Worm (Caenorhabditis elegans) whole organism, L1 larva: ENCODE results near the gene abch-1.

ENCODE experiments used
- C04F5.9 ChIP-seq: sonication (generic microtip); optimal IDR thresholded peaks from 2 replicates; lab custom pipeline; 2016; ENCODE audit warnings: missing genetic modification characterization, missing compliant biosample characterization
- C16A3.4 ChIP-seq: fragments of 150-350 bp; optimal IDR thresholded peaks from 2 replicates; lab custom pipeline; 2014; ENCODE audit warnings: missing biosample characterization, missing genetic modification characterization
- F16B12.6 ChIP-seq: fragments of 150-350 bp; optimal IDR thresholded peaks from 2 replicates; lab custom pipeline; 2014; ENCODE audit warnings: missing biosample characterization, missing genetic modification characterization
- alr-1 ChIP-seq: fragments of 200-800 bp; sonication (Bioruptor generic); optimal IDR thresholded peaks from 2 replicates; lab custom pipeline; 2018; ENCODE audit warnings: borderline replicate concordance, mild to moderate bottlenecking, missing genetic modification characterization, missing compliant biosample characterization
- blmp-1 ChIP-seq: fragments of 150-350 bp; optimal IDR thresholded peaks from 2 replicates; lab custom pipeline; 2014; ENCODE audit warnings: missing biosample characterization, missing genetic modification characterization
- ceh-82 ChIP-seq, 3 experiments: fragments of 150-350 bp in 1 of 3; sonication (generic microtip) in 2 of 3; optimal IDR thresholded peaks; 2 replicates each; lab custom pipeline; 2014 to 2017; ENCODE audit warnings: missing biosample characterization in 3 of 3, missing genetic modification characterization in 3 of 3
- ces-1 ChIP-seq: fragments of 150-350 bp; optimal IDR thresholded peaks from 2 replicates; lab custom pipeline; 2014; ENCODE audit warnings: missing biosample characterization, missing genetic modification reagents, missing genetic modification characterization
- dpl-1 ChIP-seq, 3 experiments: fragments of 150-350 bp in 2 of 3; sonication (generic microtip) in 1 of 3; optimal IDR thresholded peaks; 2 replicates each; lab custom pipeline; 2014 to 2017; ENCODE audit warnings: missing biosample characterization in 3 of 3, missing genetic modification characterization in 3 of 3, missing genetic modification reagents in 3 of 3
- efl-1 ChIP-seq, 4 experiments: fragments of 150-350 bp; optimal IDR thresholded peaks in 3 of 4; peaks in 1 of 4; 1 replicate in 1 of 4; 2 replicates in 3 of 4; lab custom pipeline; 2014; ENCODE audit warnings: missing biosample characterization in 2 of 4, missing genetic modification characterization in 2 of 4, missing genetic modification reagents in 2 of 4
- efl-3 ChIP-seq: fragments of 200-800 bp; sonication (Bioruptor generic); optimal IDR thresholded peaks from 2 replicates; lab custom pipeline; 2018; ENCODE audit warnings: mild to moderate bottlenecking, missing genetic modification characterization, missing compliant biosample characterization
- elt-2 ChIP-seq: sonication (generic microtip); optimal IDR thresholded peaks from 2 replicates; lab custom pipeline; 2016; ENCODE audit warnings: missing genetic modification characterization, mild to moderate bottlenecking, inconsistent platforms, missing compliant biosample characterization, missing genetic modification reagents
- ets-5 ChIP-seq: fragments of 200-800 bp; sonication (Bioruptor generic); IDR thresholded peaks from 2 replicates; pipeline ENCODE4 v1.3.6; 2022; ENCODE audit warnings: missing genetic modification characterization, missing compliant biosample characterization
- fkh-10 ChIP-seq: sonication (generic microtip); optimal IDR thresholded peaks from 2 replicates; lab custom pipeline; 2017; ENCODE audit warnings: missing biosample characterization, missing genetic modification reagents, missing genetic modification characterization
- fkh-8 ChIP-seq: sonication (generic microtip); optimal IDR thresholded peaks from 2 replicates; lab custom pipeline; 2016; ENCODE audit warnings: mild to moderate bottlenecking, missing genetic modification characterization, missing compliant biosample characterization
- fos-1 ChIP-seq: fragments of 150-350 bp; optimal IDR thresholded peaks from 2 replicates; lab custom pipeline; 2014; ENCODE audit warnings: missing biosample characterization, missing genetic modification characterization
- grh-1 ChIP-seq: fragments of 200-800 bp; sonication (Bioruptor generic); IDR thresholded peaks from 2 replicates; pipeline ENCODE4 v1.3.6; 2022; ENCODE audit warnings: missing genetic modification reagents, missing genetic modification characterization, missing compliant biosample characterization
- hlh-17 ChIP-seq: fragments of 200-800 bp; sonication (Bioruptor generic); optimal IDR thresholded peaks from 2 replicates; lab custom pipeline; 2018; ENCODE audit warnings: missing genetic modification characterization, mild to moderate bottlenecking, missing compliant biosample characterization, moderate library complexity, borderline replicate concordance
- irx-1 ChIP-seq: sonication (generic microtip); optimal IDR thresholded peaks from 2 replicates; lab custom pipeline; 2016; ENCODE audit warnings: missing genetic modification characterization, missing compliant biosample characterization
- lin-14 ChIP-seq: fragments of 200-800 bp; sonication (Bioruptor generic); optimal IDR thresholded peaks from 2 replicates; lab custom pipeline; 2018; ENCODE audit warnings: mild to moderate bottlenecking, missing genetic modification characterization, moderate library complexity, missing compliant biosample characterization
- lin-15B ChIP-seq: fragments of 150-350 bp; sonication (generic microtip); optimal IDR thresholded peaks from 3 replicates; lab custom pipeline; 2014; ENCODE audit warnings: missing biosample characterization, missing genetic modification characterization
- lin-35 ChIP-seq, 2 experiments: fragments of 150-350 bp; optimal IDR thresholded peaks; 2 replicates each; lab custom pipeline; 2014; ENCODE audit warnings: missing biosample characterization in 2 of 2, missing genetic modification characterization in 2 of 2, missing genetic modification reagents in 2 of 2
- lin-39 ChIP-seq: fragments of 150-350 bp; optimal IDR thresholded peaks from 2 replicates; lab custom pipeline; 2014; ENCODE audit warnings: missing biosample characterization, missing genetic modification reagents, missing genetic modification characterization
- mdl-1 ChIP-seq, 2 experiments: fragments of 150-350 bp; optimal IDR thresholded peaks; 2 replicates each; lab custom pipeline; 2014 to 2017; ENCODE audit warnings: missing biosample characterization in 2 of 2, missing genetic modification characterization in 2 of 2, inconsistent platforms in 1 of 2
- nhr-20 ChIP-seq: sonication (generic microtip); optimal IDR thresholded peaks from 2 replicates; lab custom pipeline; 2016; ENCODE audit warnings: mild to moderate bottlenecking, missing genetic modification characterization, missing compliant biosample characterization
- nhr-237 ChIP-seq: fragments of 150-350 bp; optimal IDR thresholded peaks from 2 replicates; lab custom pipeline; 2014; ENCODE audit warnings: missing biosample characterization, missing genetic modification characterization
- nhr-47 ChIP-seq: sonication (generic microtip); optimal IDR thresholded peaks from 2 replicates; lab custom pipeline; 2016; ENCODE audit warnings: mild to moderate bottlenecking, missing genetic modification characterization, moderate library complexity, missing compliant biosample characterization
- nhr-77 ChIP-seq: fragments of 150-350 bp; optimal IDR thresholded peaks from 2 replicates; lab custom pipeline; 2014; ENCODE audit warnings: missing biosample characterization, missing genetic modification characterization
- nhr-85 ChIP-seq: sonication (generic microtip); peaks from one replicate; lab custom pipeline; 2016; ENCODE audit warnings: missing genetic modification characterization, inconsistent platforms, missing compliant biosample characterization
- pag-3 ChIP-seq: sonication (generic microtip); optimal IDR thresholded peaks from 2 replicates; lab custom pipeline; 2017; ENCODE audit warnings: missing genetic modification characterization, mild to moderate bottlenecking, missing compliant biosample characterization, antibody characterized with exemption, borderline replicate concordance; ENCODE audit not compliant: insufficient read depth
- pax-3 ChIP-seq: fragments of 200-800 bp; sonication (Bioruptor generic); optimal IDR thresholded peaks from 2 replicates; lab custom pipeline; 2018; ENCODE audit warnings: mild to moderate bottlenecking, missing genetic modification characterization, moderate library complexity, missing compliant biosample characterization
- rnt-1 ChIP-seq: sonication (generic microtip); optimal IDR thresholded peaks from 2 replicates; lab custom pipeline; 2016; ENCODE audit warnings: mild to moderate bottlenecking, missing genetic modification characterization, moderate library complexity, missing compliant biosample characterization
- snpc-4 ChIP-seq: fragments of 150-350 bp; optimal IDR thresholded peaks from 2 replicates; lab custom pipeline; 2014; ENCODE audit warnings: missing biosample characterization, missing genetic modification characterization
- snu-23 ChIP-seq: sonication (generic microtip); optimal IDR thresholded peaks from 2 replicates; lab custom pipeline; 2016; ENCODE audit warnings: missing genetic modification characterization, missing compliant biosample characterization
- sox-4 ChIP-seq: sonication (generic microtip); optimal IDR thresholded peaks from 2 replicates; lab custom pipeline; 2016; ENCODE audit warnings: missing genetic modification characterization, missing compliant biosample characterization
- sptf-1 ChIP-seq: fragments of 150-350 bp; optimal IDR thresholded peaks from 2 replicates; lab custom pipeline; 2014; ENCODE audit warnings: missing biosample characterization, missing genetic modification characterization
- tlp-1 ChIP-seq: fragments of 150-350 bp; optimal IDR thresholded peaks from 2 replicates; lab custom pipeline; 2014; ENCODE audit warnings: missing biosample characterization, missing genetic modification characterization
- unc-30 ChIP-seq: sonication (generic microtip); optimal IDR thresholded peaks from 2 replicates; lab custom pipeline; 2017; ENCODE audit warnings: missing biosample characterization, missing genetic modification characterization
- unc-62 ChIP-seq: fragments of 150-350 bp; optimal IDR thresholded peaks from 2 replicates; lab custom pipeline; 2014; ENCODE audit warnings: missing biosample characterization, missing genetic modification reagents, missing genetic modification characterization
- zip-4 ChIP-seq: fragments of 200-800 bp; sonication (Bioruptor generic); optimal IDR thresholded peaks from 2 replicates; lab custom pipeline; 2018; ENCODE audit warnings: mild to moderate bottlenecking, missing genetic modification characterization, moderate library complexity, missing compliant biosample characterization
- ztf-11 ChIP-seq, 2 experiments: sonication (generic microtip); optimal IDR thresholded peaks; 2 replicates each; lab custom pipeline; 2016 to 2017; ENCODE audit warnings: missing genetic modification characterization in 2 of 2, missing biosample characterization in 1 of 2, missing compliant biosample characterization in 1 of 2
- ztf-4 ChIP-seq: fragments of 150-350 bp; optimal IDR thresholded peaks from 2 replicates; lab custom pipeline; 2014; ENCODE audit warnings: missing biosample characterization, missing genetic modification characterization

The abch-1 gene

ce11 chrII:6513357-6513756 lies 18.1 kb downstream of the abch-1 start:
- peak; percentile 65 for TF ChIP-seq blmp-1 (tag; lab: Kevin White, UChicago)
- TF ChIP-seq tlp-1 (tag; lab: Kevin White, UChicago), result no peak

- no peak for TF ChIP-seq irx-1 (tag; lab: Kevin White, UChicago)
- no peak for TF ChIP-seq ces-1
- no peak for TF ChIP-seq ets-5 (GFP tag; lab: Robert Waterston, UW)
- TF ChIP-seq sptf-1 (tag; lab: Kevin White, UChicago), result no peak
- no peak for TF ChIP-seq hlh-17 (GFP tag; lab: Kevin White, UChicago)
- no peak for TF ChIP-seq C04F5.9 (tag; lab: Kevin White, UChicago)
- TF ChIP-seq lin-39 (tag; lab: Kevin White, UChicago), result no peak
- no peak for TF ChIP-seq nhr-77 (tag; lab: Kevin White, UChicago)
- TF ChIP-seq ceh-82 (tag; optimal IDR thresholded peaks at IDR 0.05; lab: Kevin White, UChicago), result no peak
- no peak for TF ChIP-seq unc-62
- no peak for TF ChIP-seq lin-35 (GFP tag; optimal IDR thresholded peaks at IDR 0.05; lab: Kevin White, UChicago)
- TF ChIP-seq grh-1, result no peak
- TF ChIP-seq efl-1 (optimal IDR thresholded peaks at IDR 0.05; lab: Kevin White, UChicago), result peak; percentile 19 to 35
- TF ChIP-seq efl-1 (GFP tag; optimal IDR thresholded peaks at IDR 0.05 in 1 of 2; lab: Kevin White, UChicago), result peak; percentile 1 to 90
- no peak for TF ChIP-seq nhr-237 (tag; lab: Kevin White, UChicago)
- no peak for TF ChIP-seq ztf-11 (tag; optimal IDR thresholded peaks at IDR 0.05; lab: Kevin White, UChicago)
- TF ChIP-seq nhr-20 (tag; lab: Kevin White, UChicago), result no peak
- TF ChIP-seq lin-14 (GFP tag; lab: Kevin White, UChicago), result peak; percentile 43
- TF ChIP-seq F16B12.6 (tag; lab: Kevin White, UChicago), result no peak
Measured at ce11 chrII:6502826-6503225, 28.6 kb downstream of the abch-1 start, which contains the start of gene R05G9.1. R05G9.1 (plus strand) TSS chrII:6503168.

DNA sequence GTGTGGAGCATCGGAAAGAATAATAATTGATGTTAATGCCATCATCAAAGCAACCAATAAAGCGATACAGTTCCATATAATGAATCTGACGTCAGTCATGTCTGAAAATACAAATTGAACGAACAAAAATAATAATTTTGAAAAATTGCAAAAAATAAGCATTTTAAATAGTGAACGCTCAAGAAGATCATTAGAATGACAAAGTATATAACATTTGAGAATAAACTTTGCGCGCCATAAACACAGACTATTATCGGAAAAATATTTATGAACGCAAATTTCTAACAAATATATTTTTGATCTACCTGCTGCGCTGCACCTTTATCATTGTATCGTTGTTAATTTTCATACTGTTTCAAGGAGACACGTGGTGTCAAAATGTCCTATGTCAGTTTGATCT lies 30.0 kb downstream of the abch-1 start, which contains the start of gene R05G9.3:
R05G9.3 (minus strand) TSS at position 101 of the 400 bp plus-strand sequence.
- no peak for TF ChIP-seq nhr-47
- TF ChIP-seq efl-3 (GFP tag; lab: Kevin White, UChicago), result no peak
- no peak for TF ChIP-seq snu-23 (GFP tag; lab: Kevin White, UChicago)
- TF ChIP-seq unc-30 (tag; lab: Kevin White, UChicago), result no peak
- no peak for TF ChIP-seq dpl-1 (GFP tag; optimal IDR thresholded peaks at IDR 0.05; lab: Kevin White, UChicago)
- no peak for TF ChIP-seq rnt-1

DNA sequence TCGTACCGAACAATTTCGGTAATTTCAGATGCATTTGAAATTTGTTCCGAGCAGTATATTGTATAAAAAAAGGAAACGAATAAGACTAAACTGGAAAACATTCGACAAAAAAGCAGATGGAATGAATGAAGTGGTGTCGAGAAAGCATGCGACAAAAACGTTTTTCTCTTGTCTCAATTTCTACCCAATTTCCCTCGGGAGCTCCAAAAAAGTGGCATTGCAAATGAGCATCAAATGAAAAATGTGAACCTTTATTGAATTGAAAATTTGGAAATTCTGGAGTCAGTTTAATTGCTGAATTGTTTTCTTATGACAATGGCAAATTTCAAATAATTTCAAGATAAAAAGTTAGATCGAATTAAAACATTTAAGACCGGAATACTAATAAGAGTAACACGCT lies 31.3 kb downstream of the abch-1 start, which contains the start of gene R05G9.5:
R05G9.5 (minus strand) TSS at position 101 of the 400 bp plus-strand sequence.
- TF ChIP-seq lin-14 (GFP tag; lab: Kevin White, UChicago) (peak; percentile 12), fkh-8 (tag; lab: Kevin White, UChicago) (no peak)

ce11 chrII:6499067-6499466 lies 32.4 kb downstream of the abch-1 start, which contains the start of gene twk-49:
twk-49 (minus strand) TSS chrII:6499167.
- TF ChIP-seq zip-4 (no peak), sox-4 (no peak), fos-1 (tag; lab: Kevin White, UChicago) (no peak), fkh-10 (GFP tag; lab: Kevin White, UChicago) (no peak), pag-3 (tag; lab: Kevin White, UChicago) (no peak), mdl-1 (tag; optimal IDR thresholded peaks at IDR 0.05; lab: Kevin White, UChicago) (no peak), lin-15B (tag; lab: Kevin White, UChicago) (no peak), nhr-85 (tag; lab: Kevin White, UChicago) (no peak), C04F5.9 (tag; lab: Kevin White, UChicago) (no peak), C16A3.4 (no peak), elt-2 (tag; lab: Kevin White, UChicago) (no peak), snpc-4 (tag; lab: Kevin White, UChicago) (no peak), lin-39 (tag; lab: Kevin White, UChicago) (no peak), ztf-4 (tag; lab: Kevin White, UChicago) (no peak), pax-3 (tag; lab: Kevin White, UChicago) (no peak), alr-1 (tag; lab: Kevin White, UChicago) (no peak), grh-1 (no peak), F16B12.6 (tag; lab: Kevin White, UChicago) (no peak)
- TF ChIP-seq, all 84 proteins: peak for 0
